Worm (Caenorhabditis elegans) whole organism, mixed stage, embryonic: ENCODE data around the gene lips-9.

Source experiments
- ham-2 ChIP-seq: fragments of 200-800 bp; sonication (Bioruptor generic); optimal IDR thresholded peaks from 2 replicates; lab custom pipeline; 2018; ENCODE audit warnings: mild to moderate bottlenecking, missing genetic modification characterization, missing compliant biosample characterization
- hlh-1 ChIP-seq: fragments of 150-350 bp; optimal IDR thresholded peaks from 2 replicates; lab custom pipeline; 2014; ENCODE audit warnings: missing biosample characterization, missing genetic modification reagents, missing genetic modification characterization
- mep-1 ChIP-seq: fragments of 150-350 bp; optimal IDR thresholded peaks from 2 replicates; lab custom pipeline; 2017; ENCODE audit warnings: missing biosample characterization, missing genetic modification reagents, missing genetic modification characterization, inconsistent platforms
- nhr-76 ChIP-seq: sonication (generic microtip); optimal IDR thresholded peaks from 2 replicates; lab custom pipeline; 2017; ENCODE audit warnings: missing biosample characterization, missing genetic modification characterization
- pha-4 ChIP-seq: fragments of 150-350 bp; optimal IDR thresholded peaks from 2 replicates; lab custom pipeline; 2018; ENCODE audit warnings: missing biosample characterization, missing genetic modification reagents, missing genetic modification characterization
- unc-62 ChIP-seq: fragments of 150-350 bp; optimal IDR thresholded peaks from 2 replicates; lab custom pipeline; 2014; ENCODE audit warnings: missing biosample characterization, missing genetic modification reagents, missing genetic modification characterization
- ztf-11 ChIP-seq: fragments of 150-350 bp; optimal IDR thresholded peaks from 2 replicates; lab custom pipeline; 2014; ENCODE audit warnings: missing biosample characterization, missing genetic modification characterization

The lips-9 gene

DNA sequence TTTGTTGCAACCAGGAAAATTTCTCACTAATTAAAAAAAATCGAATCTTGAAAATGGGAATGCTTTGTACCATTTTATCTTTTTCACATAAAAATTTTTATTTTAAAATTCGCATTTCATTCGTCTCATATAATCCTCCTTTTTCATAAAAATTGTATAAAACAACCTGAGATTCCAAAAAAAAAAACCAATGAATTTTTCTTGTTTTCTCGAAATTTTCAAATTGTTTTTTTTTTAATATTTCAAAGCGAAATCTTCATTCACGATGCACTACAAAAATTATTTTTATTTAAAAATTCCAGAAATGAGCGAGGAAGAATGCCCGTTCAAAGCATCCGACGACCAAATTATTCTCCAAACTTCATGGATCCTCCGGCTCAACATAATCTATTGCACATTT, 50.2 kb downstream of the lips-9 start, which contains the start of gene sra-14:
sra-14 (plus strand) TSS at position 301 of the 400 bp plus-strand sequence.
- no peak for TF ChIP-seq unc-62 (GFP tag; lab: Kevin White, UChicago)
- no peak for TF ChIP-seq nhr-76 (tag; lab: Kevin White, UChicago)
- TF ChIP-seq ztf-11 (tag; lab: Kevin White, UChicago) = no peak
- TF ChIP-seq hlh-1 = no peak
- no peak for TF ChIP-seq pha-4 (tag; lab: Kevin White, UChicago)
- no peak for TF ChIP-seq mep-1 (tag; lab: Kevin White, UChicago)
- TF ChIP-seq ham-2 (GFP tag; lab: Kevin White, UChicago) = no peak
